Worm (Caenorhabditis elegans) whole organism, mixed stage, embryonic: ENCODE measurements around the gene C18H9.1.

ENCODE experiments used
- ces-1 ChIP-seq: fragments of 150-350 bp; optimal IDR thresholded peaks from 2 replicates; lab custom pipeline; 2014; ENCODE audit warnings: missing biosample characterization, missing genetic modification reagents, missing genetic modification characterization
- elt-1 ChIP-seq: sonication (generic microtip); optimal IDR thresholded peaks from 2 replicates; lab custom pipeline; 2017; ENCODE audit warnings: missing genetic modification characterization, mild to moderate bottlenecking, missing compliant biosample characterization, antibody characterized with exemption, moderate library complexity, borderline replicate concordance; ENCODE audit not compliant: insufficient read depth
- elt-3 ChIP-seq: fragments of 150-350 bp; optimal IDR thresholded peaks from 2 replicates; lab custom pipeline; 2014; ENCODE audit warnings: missing biosample characterization, missing genetic modification characterization
- lsy-2 ChIP-seq: fragments of 150-350 bp; optimal IDR thresholded peaks from 2 replicates; lab custom pipeline; 2014; ENCODE audit warnings: missing biosample characterization, missing genetic modification characterization
- nhr-12 ChIP-seq: fragments of 150-350 bp; optimal IDR thresholded peaks from 2 replicates; lab custom pipeline; 2014; ENCODE audit warnings: missing biosample characterization, missing genetic modification characterization
- sptf-1 ChIP-seq: sonication (generic microtip); optimal IDR thresholded peaks from 2 replicates; lab custom pipeline; 2017; ENCODE audit warnings: mild to moderate bottlenecking, missing genetic modification characterization, moderate library complexity, missing compliant biosample characterization
- tbx-8 ChIP-seq: fragments of 200-800 bp; sonication (Bioruptor generic); optimal IDR thresholded peaks from 2 replicates; lab custom pipeline; 2018; ENCODE audit warnings: mild to moderate bottlenecking, missing genetic modification characterization, moderate library complexity, missing compliant biosample characterization

- no peak for TF ChIP-seq sptf-1 (tag; lab: Kevin White, UChicago)
- TF ChIP-seq elt-3 (tag; lab: Kevin White, UChicago), result no peak
- TF ChIP-seq lsy-2 (tag; lab: Kevin White, UChicago), result no peak
- TF ChIP-seq elt-1 (tag; lab: Kevin White, UChicago), result no peak
- TF ChIP-seq ces-1 (GFP tag; lab: Kevin White, UChicago), result no peak
- no peak for TF ChIP-seq tbx-8 (GFP tag; lab: Kevin White, UChicago)
- no peak for TF ChIP-seq nhr-12 (tag; lab: Kevin White, UChicago)
Measured at ce11 chrII:6667534-6667933, 31.4 kb upstream of the C18H9.1 start.
